Worm (Caenorhabditis elegans): Measurements from ENCODE around the gene srj-22.

DNA sequence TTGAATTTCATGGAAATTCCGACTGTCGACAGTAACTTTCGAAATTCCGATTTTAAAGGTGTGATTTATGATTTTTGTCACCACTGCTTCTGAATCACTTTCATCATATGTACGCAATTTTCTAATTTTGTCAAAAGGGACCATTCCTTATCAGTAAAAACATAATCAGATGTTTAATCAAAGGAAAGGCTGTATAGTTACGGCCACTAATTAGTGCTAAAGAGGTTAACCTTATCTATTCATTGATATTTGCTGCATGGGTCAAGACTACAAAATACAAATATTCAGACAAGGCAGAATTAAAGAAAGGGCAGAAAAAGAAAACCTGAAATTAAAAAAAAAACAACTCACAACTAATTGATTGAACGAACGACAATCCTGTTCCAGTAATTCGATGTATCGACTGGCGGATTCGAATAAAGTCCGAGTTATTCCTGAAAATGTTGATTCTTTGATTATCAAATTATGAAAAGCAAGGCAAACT is 11.5 kb downstream of the srj-22 start, which contains the start of gene T28B11.1:
- no peak for TF ChIP-seq dao-5 (tag; optimal IDR thresholded peaks at IDR 0.05)
- TF ChIP-seq him-1 (tag; optimal IDR thresholded peaks at IDR 0.05), result no peak

Measured in whole organism, L4/young adult.